Fruit fly (Drosophila melanogaster): Measurements from ENCODE around the gene Spn77Ba.
A peak's percentile ranks its signal among the peaks of the same experiment; 100 is the strongest.

The Spn77Ba gene

dm6 chr3L:20313469-20313868, 3.5 kb upstream of the Spn77Ba start, which contains the start of gene alphaSnap (continued):
- no peak for TF ChIP-seq scrt (GFP tag; optimal IDR thresholded peaks at IDR 0.05)
- TF ChIP-seq ATbp (GFP tag; optimal IDR thresholded peaks at IDR 0.05) = no peak
- TF ChIP-seq ftz-f1 (GFP tag; optimal IDR thresholded peaks at IDR 0.05) = no peak
- no peak for TF ChIP-seq pita (GFP tag; optimal IDR thresholded peaks at IDR 0.05)
- TF ChIP-seq CG8765 (GFP tag; IDR thresholded peaks at IDR 0.05) = no peak
- TF ChIP-seq Hmx (GFP tag; optimal IDR thresholded peaks at IDR 0.05) = no peak
- no peak for TF ChIP-seq hb (GFP tag; IDR thresholded peaks at IDR 0.05; ENCODE audit: partially characterized antibody)
- TF ChIP-seq CG6254 (GFP tag; optimal IDR thresholded peaks at IDR 0.05) = no peak
- TF ChIP-seq CG9609 (GFP tag; optimal IDR thresholded peaks at IDR 0.05) = peak; percentile 41
- no peak for TF ChIP-seq zf30C (GFP tag; optimal IDR thresholded peaks at IDR 0.05)
- TF ChIP-seq Drgx (GFP tag; IDR thresholded peaks at IDR 0.05) = no peak
- peak; percentile 85 for TF ChIP-seq gfzf (GFP tag; optimal IDR thresholded peaks at IDR 0.05)
- TF ChIP-seq cas (GFP tag; IDR thresholded peaks at IDR 0.05) = no peak
- peak; percentile 33 for TF ChIP-seq CG15601 (tag; optimal IDR thresholded peaks at IDR 0.05)
- TF ChIP-seq vvl (GFP tag; IDR thresholded peaks at IDR 0.05) = peak; percentile 67; the same call in 1 of the 2 replicates
- TF ChIP-seq Lpt (GFP tag; optimal IDR thresholded peaks at IDR 0.05) = no peak
- no peak for TF ChIP-seq CG6765 (GFP tag; optimal IDR thresholded peaks at IDR 0.05)
- TF ChIP-seq CG12219 (GFP tag; optimal IDR thresholded peaks at IDR 0.05) = no peak
- no peak for TF ChIP-seq pros (GFP tag; optimal IDR thresholded peaks at IDR 0.05)
- TF ChIP-seq sc (optimal IDR thresholded peaks at IDR 0.05) = no peak
- peak; percentile 37 for TF ChIP-seq sc (GFP tag; optimal IDR thresholded peaks at IDR 0.05)
- TF ChIP-seq al (GFP tag; IDR thresholded peaks at IDR 0.05) = no peak
- TF ChIP-seq pnt (GFP tag; optimal IDR thresholded peaks at IDR 0.05) = no peak
- no peak for TF ChIP-seq CG1832 (GFP tag; optimal IDR thresholded peaks at IDR 0.05)
- no peak for TF ChIP-seq Dek (tag; optimal IDR thresholded peaks at IDR 0.05)
- no peak for TF ChIP-seq CG5953 (GFP tag; IDR thresholded peaks at IDR 0.05)
- TF ChIP-seq CG34422 (GFP tag; IDR thresholded peaks at IDR 0.05) = peak; percentile 32; the same call in 1 of the 3 replicates
- TF ChIP-seq zfh1 (GFP tag; IDR thresholded peaks at IDR 0.05) = 0 out of 3 replicates have a peak, but pooled peaks have one; percentile 9
- TF ChIP-seq NC2α (GFP tag; optimal IDR thresholded peaks at IDR 0.05) = no peak
- TF ChIP-seq Nf-YB (GFP tag; optimal IDR thresholded peaks at IDR 0.05) = no peak
- no peak for TF ChIP-seq h (optimal IDR thresholded peaks at IDR 0.05)
- TF ChIP-seq Doc2 (GFP tag; IDR thresholded peaks at IDR 0.05) = no peak
- no peak for TF ChIP-seq CG4854 (GFP tag; optimal IDR thresholded peaks at IDR 0.05)
- TF ChIP-seq CHES-1-like (GFP tag; optimal IDR thresholded peaks at IDR 0.05) = peak; percentile 18
- TF ChIP-seq CG12236 (GFP tag; optimal IDR thresholded peaks at IDR 0.05) = peak; percentile 9
- no peak for TF ChIP-seq CG6175 (GFP tag; IDR thresholded peaks at IDR 0.05)
- peak; percentile 60 for TF ChIP-seq CG33213 (GFP tag; optimal IDR thresholded peaks at IDR 0.05)
- TF ChIP-seq CG4617 (GFP tag; optimal IDR thresholded peaks at IDR 0.05; ENCODE audit: borderline replicate concordance) = peak; percentile 94
- no peak for TF ChIP-seq zen2 (GFP tag; IDR thresholded peaks at IDR 0.05; ENCODE audit: partially characterized antibody)
- peak; percentile 53 for TF ChIP-seq CG2116 (GFP tag; optimal IDR thresholded peaks at IDR 0.05)
- TF ChIP-seq prd (optimal IDR thresholded peaks at IDR 0.05) = no peak
- no peak for TF ChIP-seq prd (GFP tag; IDR thresholded peaks at IDR 0.05)
- peak; percentile 51 for TF ChIP-seq Hsf (GFP tag; optimal IDR thresholded peaks at IDR 0.05)
- TF ChIP-seq tio (GFP tag; optimal IDR thresholded peaks at IDR 0.05) = no peak
- no peak for TF ChIP-seq Abd-B (GFP tag; optimal IDR thresholded peaks at IDR 0.05)
- TF ChIP-seq CG2129 (GFP tag; IDR thresholded peaks at IDR 0.05; ENCODE audit: partially characterized antibody) = no peak
- TF ChIP-seq CG11093 (GFP tag; IDR thresholded peaks at IDR 0.05) = no peak
- TF ChIP-seq tna (GFP tag; IDR thresholded peaks at IDR 0.05; ENCODE audit: partially characterized antibody) = no peak
- TF ChIP-seq chm (GFP tag; IDR thresholded peaks at IDR 0.05) = peak; percentile 58; the same call in 1 of the 2 replicates
- no peak for TF ChIP-seq CG12744 (GFP tag; optimal IDR thresholded peaks at IDR 0.05)
- no peak for TF ChIP-seq btn (GFP tag; optimal IDR thresholded peaks at IDR 0.05)
- TF ChIP-seq so (GFP tag; IDR thresholded peaks at IDR 0.05) = no peak
- peak; percentile 54 for TF ChIP-seq Xbp1 (GFP tag; optimal IDR thresholded peaks at IDR 0.05)
